Fruit fly (Drosophila melanogaster) whole organism, wandering third instar larva: ENCODE measurements around the gene Cpr72Eb.

Source experiments
- Abd-B ChIP-seq: fragments of >200 bp; optimal IDR thresholded peaks from 2 replicates; lab custom pipeline; 2017; ENCODE audit warnings: missing biosample characterization, missing genetic modification characterization
- CG32264 ChIP-seq: fragments of 200-800 bp; sonication (Bioruptor generic); optimal IDR thresholded peaks from 2 replicates; lab custom pipeline; 2016; ENCODE audit warnings: missing biosample characterization, missing genetic modification characterization
- CG9705 ChIP-seq: fragments of 200-800 bp; sonication (Bioruptor generic); optimal IDR thresholded peaks from 2 replicates; lab custom pipeline; 2018; ENCODE audit warnings: missing biosample characterization, mild to moderate bottlenecking, missing genetic modification characterization
- CrebA ChIP-seq: fragments of 200-800 bp; sonication (Bioruptor generic); optimal IDR thresholded peaks from 2 replicates; lab custom pipeline; 2016; ENCODE audit warnings: missing biosample characterization, mild to moderate bottlenecking, missing genetic modification characterization, borderline replicate concordance
- Dfd ChIP-seq: fragments of >200 bp; optimal IDR thresholded peaks from 2 replicates; lab custom pipeline; 2017; ENCODE audit warnings: missing biosample characterization, missing genetic modification characterization
- GATAd ChIP-seq: sonication (Bioruptor generic); optimal IDR thresholded peaks from 2 replicates; lab custom pipeline; 2016; ENCODE audit warnings: missing biosample characterization, missing genetic modification characterization
- HLH106 ChIP-seq: fragments of 200-800 bp; optimal IDR thresholded peaks from 3 replicates; lab custom pipeline; 2019; ENCODE audit warnings: missing biosample characterization, mild to moderate bottlenecking, missing genetic modification characterization, moderate library complexity
- Hnf4 ChIP-seq: fragments of 200-800 bp; sonication (Bioruptor generic); optimal IDR thresholded peaks from 2 replicates; lab custom pipeline; 2016; ENCODE audit warnings: missing biosample characterization, mild to moderate bottlenecking, missing genetic modification characterization
- Hr78 ChIP-seq: fragments of >200 bp; optimal IDR thresholded peaks from 2 replicates; lab custom pipeline; 2017; ENCODE audit warnings: missing biosample characterization, missing genetic modification characterization
- Hr83 ChIP-seq: fragments of 200-300 bp; sonication (Bioruptor generic); optimal IDR thresholded peaks from 2 replicates; lab custom pipeline; 2016; ENCODE audit warnings: missing biosample characterization, mild to moderate bottlenecking, missing genetic modification characterization, moderate library complexity; ENCODE audit not compliant: poor library complexity, severe bottlenecking
- Jra ChIP-seq: sonication (Bioruptor generic); optimal IDR thresholded peaks from 2 replicates; lab custom pipeline; 2016; ENCODE audit warnings: missing biosample characterization, missing genetic modification characterization
- Mio ChIP-seq: sonication (Bioruptor generic); optimal IDR thresholded peaks from 2 replicates; lab custom pipeline; 2016; ENCODE audit warnings: missing biosample characterization, missing genetic modification characterization
- N ChIP-seq: fragments of >200 bp; optimal IDR thresholded peaks from 2 replicates; lab custom pipeline; 2018; ENCODE audit warnings: missing biosample characterization, missing external identifiers, missing genetic modification characterization
- OdsH ChIP-seq: fragments of 200-800 bp; sonication (Bioruptor generic); optimal IDR thresholded peaks from 2 replicates; lab custom pipeline; 2016; ENCODE audit warnings: missing biosample characterization, mild to moderate bottlenecking, missing genetic modification characterization
- Rel ChIP-seq, 2 experiments: fragments of 200-800 bp; sonication (Bioruptor generic) in 1 of 2; optimal IDR thresholded peaks; 2 replicates in 1 of 2; 3 replicates in 1 of 2; lab custom pipeline; 2016 to 2019; ENCODE audit warnings: mild to moderate bottlenecking in 2 of 2, missing biosample characterization in 2 of 2, missing genetic modification characterization in 2 of 2, moderate library complexity in 1 of 2
- Vsx2 ChIP-seq: fragments of 200-300, 225-300 bp; sonication (Bioruptor generic); optimal IDR thresholded peaks from 2 replicates; lab custom pipeline; 2018; ENCODE audit warnings: missing biosample characterization, missing genetic modification characterization; ENCODE audit not compliant: partially characterized antibody
- br ChIP-seq: fragments of 200-800 bp; sonication (Bioruptor generic); optimal IDR thresholded peaks from 2 replicates; lab custom pipeline; 2016; ENCODE audit warnings: missing biosample characterization, missing genetic modification characterization
- brk ChIP-seq: fragments of 200-800 bp; sonication (Bioruptor generic); optimal IDR thresholded peaks from 2 replicates; lab custom pipeline; 2016; ENCODE audit warnings: missing biosample characterization, mild to moderate bottlenecking, missing genetic modification characterization
- dsf ChIP-seq: sonication (Bioruptor generic); optimal IDR thresholded peaks from 2 replicates; lab custom pipeline; 2016; ENCODE audit warnings: missing biosample characterization, missing genetic modification characterization, borderline replicate concordance
- ey ChIP-seq: fragments of 200-800 bp; sonication (Bioruptor generic); optimal IDR thresholded peaks from 2 replicates; lab custom pipeline; 2016; ENCODE audit warnings: missing biosample characterization, missing genetic modification characterization
- foxo ChIP-seq, 2 experiments: fragments of 200-800 bp; sonication (Bioruptor generic); optimal IDR thresholded peaks; 2 replicates in 1 of 2; 3 replicates in 1 of 2; lab custom pipeline; 2016 to 2017; ENCODE audit warnings: missing biosample characterization in 2 of 2, missing genetic modification characterization in 2 of 2
- fru ChIP-seq: fragments of 200-800 bp; sonication (Bioruptor generic); optimal IDR thresholded peaks from 3 replicates; lab custom pipeline; 2016; ENCODE audit warnings: missing biosample characterization, mild to moderate bottlenecking, missing genetic modification characterization
- h ChIP-seq: fragments of 200-800 bp; sonication (Bioruptor generic); optimal IDR thresholded peaks from 3 replicates; lab custom pipeline; 2016; ENCODE audit warnings: missing biosample characterization, mild to moderate bottlenecking, missing genetic modification characterization
- lola ChIP-seq: fragments of >200 bp; optimal IDR thresholded peaks from 2 replicates; lab custom pipeline; 2017; ENCODE audit warnings: missing biosample characterization, missing genetic modification characterization
- psq ChIP-seq: fragments of 200-800 bp; sonication (Bioruptor generic); optimal IDR thresholded peaks from 3 replicates; lab custom pipeline; 2017; ENCODE audit warnings: missing biosample characterization, mild to moderate bottlenecking, missing genetic modification characterization, moderate library complexity
- rgr ChIP-seq: fragments of 200-800 bp; sonication (Bioruptor generic); optimal IDR thresholded peaks from 3 replicates; lab custom pipeline; 2016; ENCODE audit warnings: missing biosample characterization, mild to moderate bottlenecking, missing genetic modification characterization
- sage ChIP-seq: fragments of 200-800 bp; sonication (Bioruptor generic); optimal IDR thresholded peaks from 2 replicates; lab custom pipeline; 2016; ENCODE audit warnings: missing biosample characterization, mild to moderate bottlenecking, missing genetic modification characterization
- sv ChIP-seq: fragments of 200-800 bp; sonication (Bioruptor generic); optimal IDR thresholded peaks from 3 replicates; lab custom pipeline; 2016; ENCODE audit warnings: missing biosample characterization, missing genetic modification characterization
- tai ChIP-seq: sonication (Bioruptor generic); optimal IDR thresholded peaks from 2 replicates; lab custom pipeline; 2016; ENCODE audit warnings: missing biosample characterization, missing genetic modification characterization
- usp ChIP-seq: fragments of >200 bp; optimal IDR thresholded peaks from 2 replicates; lab custom pipeline; 2017; ENCODE audit warnings: missing biosample characterization, missing genetic modification characterization
- woc ChIP-seq: sonication (Bioruptor generic); optimal IDR thresholded peaks from 2 replicates; lab custom pipeline; 2016; ENCODE audit warnings: missing biosample characterization, mild to moderate bottlenecking, missing genetic modification characterization

The Cpr72Eb gene

DNA sequence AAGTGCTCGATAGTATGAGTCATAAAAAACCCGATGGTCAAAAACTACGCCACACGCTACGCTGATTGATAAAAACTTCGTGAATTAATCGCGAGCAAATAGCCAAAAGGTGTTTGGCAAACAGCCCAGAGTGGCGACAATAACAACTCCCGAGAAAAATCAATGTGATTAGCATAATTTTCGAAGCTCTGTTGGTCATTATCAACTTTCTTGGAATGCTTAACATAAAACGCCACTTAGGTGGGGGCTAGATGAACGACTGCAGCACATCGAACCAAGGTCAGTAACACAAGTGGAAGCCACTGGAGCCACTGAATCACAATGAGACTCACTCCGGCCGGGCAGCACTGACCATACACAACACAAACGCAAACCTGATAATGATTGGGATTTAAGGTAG is 27.0 kb upstream of the Cpr72Eb start:
- TF ChIP-seq h (GFP tag; lab: Kevin White, UChicago) (no peak), CG32264 (GFP tag; lab: Kevin White, UChicago) (no peak), sv (GFP tag; lab: Kevin White, UChicago) (no peak), HLH106 (tag; lab: Kevin White, UChicago) (no peak), brk (GFP tag; lab: Kevin White, UChicago) (no peak), foxo (GFP tag; optimal IDR thresholded peaks at IDR 0.05; lab: Kevin White, UChicago) (no peak), psq (GFP tag; lab: Kevin White, UChicago) (no peak), N (GFP tag; lab: Kevin White, UChicago) (no peak), Hnf4 (GFP tag; lab: Kevin White, UChicago) (no peak), lola (no peak)

- TF ChIP-seq Jra (GFP tag; lab: Kevin White, UChicago) (no peak), CG9705 (GFP tag; lab: Kevin White, UChicago) (no peak), Hr83 (GFP tag; lab: Kevin White, UChicago) (no peak), woc (no peak), psq (GFP tag; lab: Kevin White, UChicago) (no peak), sage (GFP tag; lab: Kevin White, UChicago) (no peak)
Measured at dm6 chr3L:16338703-16339102, 26.0 kb upstream of the Cpr72Eb start, which contains the start of gene CG4998. CG4998 (plus strand) TSS chr3L:16339003.

DNA sequence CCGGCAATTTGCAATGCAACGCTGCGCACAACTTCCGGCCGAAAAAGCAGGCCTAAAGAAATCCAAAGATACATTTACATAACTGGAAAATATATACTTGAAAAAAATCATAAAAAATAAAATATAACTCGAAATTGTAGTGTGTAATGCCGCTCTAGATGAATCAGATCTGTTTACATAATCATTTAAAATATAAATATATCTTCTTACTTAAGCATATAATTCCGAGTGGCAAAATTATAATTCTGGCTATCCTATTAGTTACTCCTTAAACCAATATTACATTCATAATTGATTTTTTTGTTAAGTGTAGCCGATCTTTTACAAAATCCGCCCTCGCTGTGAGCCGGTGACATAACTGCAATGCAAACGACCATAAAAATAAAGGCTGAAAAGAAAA is 25.2 kb upstream of the Cpr72Eb start:
- TF ChIP-seq Dfd (GFP tag; lab: Kevin White, UChicago) (no peak), ey (no peak), rgr (GFP tag; lab: Kevin White, UChicago) (no peak), CrebA (GFP tag; lab: Kevin White, UChicago) (no peak), foxo (GFP tag; optimal IDR thresholded peaks at IDR 0.05; lab: Kevin White, UChicago) (no peak), h (GFP tag; lab: Kevin White, UChicago) (no peak)

- TF ChIP-seq OdsH (GFP tag; lab: Kevin White, UChicago) (no peak), Hr78 (no peak)
- TF ChIP-seq, all 38 proteins: peak for 0
Measured at dm6 chr3L:16339873-16340272, 24.8 kb upstream of the Cpr72Eb start.

DNA sequence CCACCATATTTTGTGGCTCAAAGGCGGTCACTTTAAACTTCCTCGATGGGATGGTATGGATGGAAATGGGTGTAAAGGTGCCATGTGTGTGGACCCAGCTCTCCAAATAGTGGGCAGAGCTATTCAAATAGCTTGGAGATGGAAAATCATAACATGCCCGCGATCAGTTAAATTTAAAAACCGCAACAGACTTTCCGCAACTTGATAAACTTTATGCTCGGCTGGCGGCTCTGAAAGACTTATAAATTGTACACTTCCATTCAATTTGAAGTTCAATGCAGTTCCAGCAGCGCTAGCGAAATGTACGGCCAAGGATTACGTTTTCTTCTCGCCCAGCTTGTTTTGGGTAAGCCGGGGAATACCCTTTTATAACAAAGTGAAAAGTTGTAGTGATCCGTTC is 18.7 kb upstream of the Cpr72Eb start, which contains the start of gene CG33257:
TSS of gene CG33257 (plus strand) at position 301 of the 400 bp plus-strand sequence.
- TF ChIP-seq OdsH (GFP tag; lab: Kevin White, UChicago) = no peak
- no peak for TF ChIP-seq fru (GFP tag; lab: Kevin White, UChicago)
- no peak for TF ChIP-seq Hr78
- TF ChIP-seq ey = no peak
- TF ChIP-seq lola = no peak
- no peak for TF ChIP-seq brk (GFP tag; lab: Kevin White, UChicago)
- no peak for TF ChIP-seq CG9705 (GFP tag; lab: Kevin White, UChicago)
- no peak for TF ChIP-seq dsf (GFP tag; lab: Kevin White, UChicago)
- TF ChIP-seq Hnf4 (GFP tag; lab: Kevin White, UChicago) = no peak

dm6 chr3L:16347914-16348313 is 16.8 kb upstream of the Cpr72Eb start, which contains the start of gene mRpS34:
mRpS34 (plus strand) TSS chr3L:16348074.
- TF ChIP-seq N (GFP tag; lab: Kevin White, UChicago) = no peak
- no peak for TF ChIP-seq brk (GFP tag; lab: Kevin White, UChicago)
- no peak for TF ChIP-seq OdsH (GFP tag; lab: Kevin White, UChicago)
- no peak for TF ChIP-seq Rel (GFP tag; optimal IDR thresholded peaks at IDR 0.05; lab: Kevin White, UChicago)
- TF ChIP-seq Rel (tag; optimal IDR thresholded peaks at IDR 0.05; lab: Kevin White, UChicago) = no peak
- TF ChIP-seq GATAd = no peak
- TF ChIP-seq tai (GFP tag; lab: Kevin White, UChicago) = no peak
- TF ChIP-seq psq (GFP tag; lab: Kevin White, UChicago) = no peak
- TF ChIP-seq usp (GFP tag; lab: Kevin White, UChicago) = no peak
- no peak for TF ChIP-seq Dfd (GFP tag; lab: Kevin White, UChicago)
- TF ChIP-seq foxo (GFP tag; optimal IDR thresholded peaks at IDR 0.05; lab: Kevin White, UChicago) = no peak
- TF ChIP-seq CrebA (GFP tag; lab: Kevin White, UChicago) = no peak
- no peak for TF ChIP-seq h (GFP tag; lab: Kevin White, UChicago)
- TF ChIP-seq ey = no peak
- TF ChIP-seq Abd-B (GFP tag; lab: Kevin White, UChicago) = no peak
- no peak for TF ChIP-seq Jra (GFP tag; lab: Kevin White, UChicago)
- no peak for TF ChIP-seq br
- TF ChIP-seq Vsx2 (GFP tag; lab: Kevin White, UChicago) = no peak
- no peak for TF ChIP-seq Mio (GFP tag; lab: Kevin White, UChicago)
- TF ChIP-seq, all 38 proteins: peak for 0
